Fruit fly (Drosophila melanogaster) whole organism, embryonic: Measurements from ENCODE around the gene Sgsh.
A peak's percentile ranks its signal among the peaks of the same experiment; 100 is the strongest.

Source experiments
- Atf-2 ChIP-seq: fragments of 200-800 bp; sonication (Bioruptor generic); optimal IDR thresholded peaks from 2 replicates; lab custom pipeline; 2016; ENCODE audit warnings: missing biosample characterization, missing genetic modification characterization
- Atf6 ChIP-seq: fragments of 200-800 bp; sonication (Bioruptor generic); IDR thresholded peaks from 2 replicates; pipeline ENCODE4 v1.3.6; 2022; ENCODE audit warnings: missing biosample characterization, missing genetic modification characterization
- B-H2 ChIP-seq: fragments of 200-800 bp; sonication (Bioruptor generic); optimal IDR thresholded peaks from 2 replicates; lab custom pipeline; 2018; ENCODE audit warnings: missing biosample characterization, mild to moderate bottlenecking, missing genetic modification characterization
- Bdp1 ChIP-seq: fragments of 200-800 bp; sonication (Bioruptor generic); optimal IDR thresholded peaks from 3 replicates; lab custom pipeline; 2016; ENCODE audit warnings: missing biosample characterization, missing genetic modification characterization
- CG1024 ChIP-seq: fragments of 200-800 bp; sonication (Bioruptor generic); IDR thresholded peaks from 2 replicates; pipeline ENCODE4 v1.3.6; 2022; ENCODE audit warnings: missing biosample characterization, missing genetic modification characterization
- CG13424 ChIP-seq: fragments of 200-800 bp; sonication (Bioruptor generic); optimal IDR thresholded peaks from 2 replicates; lab custom pipeline; 2019; ENCODE audit warnings: missing biosample characterization, mild to moderate bottlenecking, missing genetic modification characterization, moderate library complexity
- CG13624 ChIP-seq: fragments of 200-800 bp; sonication (Bioruptor generic); optimal IDR thresholded peaks from 2 replicates; lab custom pipeline; 2016; ENCODE audit warnings: missing biosample characterization, missing genetic modification characterization
- CG14965 ChIP-seq: fragments of 200-800 bp; sonication (Bioruptor generic); optimal IDR thresholded peaks from 2 replicates; lab custom pipeline; 2016; ENCODE audit warnings: missing biosample characterization, missing genetic modification characterization, borderline replicate concordance
- CG16813 ChIP-seq: fragments of 200-800 bp; sonication (Bioruptor generic); IDR thresholded peaks from 3 replicates; pipeline ENCODE4 v1.3.6; 2022; ENCODE audit warnings: missing biosample characterization, missing genetic modification characterization; ENCODE audit not compliant: partially characterized antibody
- CG17359 ChIP-seq: fragments of 200-800 bp; sonication (Bioruptor generic); optimal IDR thresholded peaks from 3 replicates; lab custom pipeline; 2018; ENCODE audit warnings: missing biosample characterization, mild to moderate bottlenecking, missing genetic modification characterization, moderate library complexity
- CG17385 ChIP-seq: fragments of 200-800 bp; sonication (Bioruptor generic); optimal IDR thresholded peaks from 3 replicates; lab custom pipeline; 2018; ENCODE audit warnings: missing biosample characterization, mild to moderate bottlenecking, missing genetic modification characterization
- CG17568 ChIP-seq: fragments of 200-800 bp; sonication (Bioruptor generic); optimal IDR thresholded peaks from 2 replicates; lab custom pipeline; 2018; ENCODE audit warnings: missing biosample characterization, mild to moderate bottlenecking, missing genetic modification characterization, moderate library complexity
- CG1832 ChIP-seq: fragments of 200-800 bp; sonication (Bioruptor generic); optimal IDR thresholded peaks from 2 replicates; lab custom pipeline; 2017; ENCODE audit warnings: missing biosample characterization, mild to moderate bottlenecking, missing genetic modification characterization, inconsistent platforms
- CG18764 ChIP-seq: fragments of 200-800 bp; sonication (Bioruptor generic); optimal IDR thresholded peaks from 3 replicates; lab custom pipeline; 2016; ENCODE audit warnings: missing biosample characterization, missing genetic modification characterization
- CG2712 ChIP-seq: fragments of 200-800 bp; optimal IDR thresholded peaks from 3 replicates; lab custom pipeline; 2019; ENCODE audit warnings: missing biosample characterization, mild to moderate bottlenecking, missing genetic modification characterization, moderate library complexity
- CG3163 ChIP-seq: fragments of 200-800 bp; sonication (Bioruptor generic); optimal IDR thresholded peaks from 3 replicates; lab custom pipeline; 2016; ENCODE audit warnings: missing biosample characterization, missing genetic modification characterization
- CG32532 ChIP-seq: fragments of 200-800 bp; sonication (Bioruptor generic); IDR thresholded peaks from 2 replicates; pipeline ENCODE4 v1.3.6; 2022; ENCODE audit warnings: missing biosample characterization, missing genetic modification characterization
- CG32772 ChIP-seq: fragments of 200-800 bp; sonication (Bioruptor generic); IDR thresholded peaks from 2 replicates; pipeline ENCODE4 v1.3.6; 2022; ENCODE audit warnings: missing biosample characterization, missing genetic modification characterization
- CG3281 ChIP-seq: fragments of 200-800 bp; sonication (Bioruptor generic); optimal IDR thresholded peaks from 3 replicates; lab custom pipeline; 2017; ENCODE audit warnings: missing biosample characterization, mild to moderate bottlenecking, missing genetic modification characterization
- CG3838 ChIP-seq: fragments of 200-800 bp; sonication (Bioruptor generic); optimal IDR thresholded peaks from 3 replicates; lab custom pipeline; 2016; ENCODE audit warnings: missing biosample characterization, missing genetic modification characterization
- CG4404 ChIP-seq: fragments of 200-800 bp; sonication (Bioruptor generic); IDR thresholded peaks from 2 replicates; pipeline ENCODE4 v1.3.6; 2022; ENCODE audit warnings: missing biosample characterization, missing genetic modification characterization
- CG8924 ChIP-seq: fragments of 200-800 bp; optimal IDR thresholded peaks from 3 replicates; lab custom pipeline; 2019; ENCODE audit warnings: missing biosample characterization, mild to moderate bottlenecking, missing genetic modification characterization, moderate library complexity
- CG8944 ChIP-seq: fragments of 200-800 bp; sonication (Bioruptor generic); optimal IDR thresholded peaks from 3 replicates; lab custom pipeline; 2016; ENCODE audit warnings: missing biosample characterization, missing genetic modification characterization
- CG9437 ChIP-seq: fragments of 200-800 bp; sonication (Bioruptor generic); optimal IDR thresholded peaks from 2 replicates; lab custom pipeline; 2018; ENCODE audit warnings: missing biosample characterization, mild to moderate bottlenecking, missing genetic modification characterization
- CG9609 ChIP-seq: fragments of 200-800 bp; sonication (Bioruptor generic); optimal IDR thresholded peaks from 3 replicates; lab custom pipeline; 2016; ENCODE audit warnings: missing biosample characterization, missing genetic modification characterization
- Camta ChIP-seq: fragments of 200-800 bp; sonication (Bioruptor generic); optimal IDR thresholded peaks from 2 replicates; lab custom pipeline; 2016; ENCODE audit warnings: missing biosample characterization, missing genetic modification characterization
- Drgx ChIP-seq: fragments of 200-800 bp; sonication (Bioruptor generic); IDR thresholded peaks from 2 replicates; pipeline ENCODE4 v1.3.6; 2022; ENCODE audit warnings: missing biosample characterization, missing genetic modification characterization
- GATAe ChIP-seq: fragments of 200-800 bp; sonication (Bioruptor generic); conservative IDR thresholded peaks from 2 replicates; pipeline ENCODE4 v1.3.6; 2022; ENCODE audit warnings: missing biosample characterization, missing genetic modification characterization
- Hmr ChIP-seq: fragments of 200-800 bp; sonication (Bioruptor generic); optimal IDR thresholded peaks from 3 replicates; lab custom pipeline; 2017; ENCODE audit warnings: mild to moderate bottlenecking, missing biosample characterization, missing genetic modification reagents, missing genetic modification characterization
- Lpt ChIP-seq: fragments of >200 bp; optimal IDR thresholded peaks from 2 replicates; lab custom pipeline; 2018; ENCODE audit warnings: missing biosample characterization, missing genetic modification characterization
- Nf-YB ChIP-seq: fragments of 200-800 bp; sonication (Bioruptor generic); optimal IDR thresholded peaks from 3 replicates; lab custom pipeline; 2019; ENCODE audit warnings: missing biosample characterization, mild to moderate bottlenecking, missing genetic modification characterization, moderate library complexity
- Optix ChIP-seq: fragments of 200-800 bp; sonication (Bioruptor generic); IDR thresholded peaks from 3 replicates; pipeline ENCODE4 v1.3.6; 2022; ENCODE audit warnings: missing biosample characterization, missing genetic modification characterization
- Sox102F ChIP-seq: fragments of 200-800 bp; sonication (Bioruptor generic); optimal IDR thresholded peaks from 2 replicates; lab custom pipeline; 2018; ENCODE audit warnings: missing biosample characterization, mild to moderate bottlenecking, missing genetic modification characterization, moderate library complexity
- Ssrp ChIP-seq: fragments of 200-800 bp; sonication (Bioruptor generic); optimal IDR thresholded peaks from 2 replicates; lab custom pipeline; 2018; ENCODE audit warnings: missing biosample characterization, mild to moderate bottlenecking, missing genetic modification characterization, moderate library complexity
- cg ChIP-seq: fragments of 200-800 bp; sonication (Bioruptor generic); optimal IDR thresholded peaks from 3 replicates; lab custom pipeline; 2019; ENCODE audit warnings: missing biosample characterization, mild to moderate bottlenecking, missing genetic modification characterization, moderate library complexity
- ci ChIP-seq: fragments of 200-800 bp; sonication (Bioruptor generic); IDR thresholded peaks from 3 replicates; pipeline ENCODE4 v1.3.6; 2022; ENCODE audit warnings: missing biosample characterization, missing genetic modification characterization
- disco-r ChIP-seq: fragments of 200-800 bp; sonication (Bioruptor generic); optimal IDR thresholded peaks from 2 replicates; lab custom pipeline; 2016; ENCODE audit warnings: missing biosample characterization, missing genetic modification characterization
- h ChIP-seq: fragments of >200 bp; optimal IDR thresholded peaks from 2 replicates; lab custom pipeline; 2017
- hbn ChIP-seq: fragments of 200-800 bp; sonication (Bioruptor generic); IDR thresholded peaks from 2 replicates; pipeline ENCODE4 v1.3.6; 2022; ENCODE audit warnings: missing biosample characterization, missing genetic modification characterization; ENCODE audit not compliant: partially characterized antibody
- jigr1 ChIP-seq: fragments of 200-800 bp; sonication (Bioruptor generic); IDR thresholded peaks from 3 replicates; pipeline ENCODE4 v1.3.6; 2022; ENCODE audit warnings: missing biosample characterization, missing genetic modification characterization
- nerfin-2 ChIP-seq: fragments of 200-800 bp; sonication (Bioruptor generic); IDR thresholded peaks from 2 replicates; pipeline ENCODE4 v1.3.6; 2022; ENCODE audit warnings: missing biosample characterization, missing genetic modification characterization; ENCODE audit not compliant: partially characterized antibody
- nmo ChIP-seq: fragments of 200-800 bp; sonication (Bioruptor generic); optimal IDR thresholded peaks from 2 replicates; lab custom pipeline; 2018; ENCODE audit warnings: missing biosample characterization, mild to moderate bottlenecking, missing genetic modification characterization, moderate library complexity
- pum ChIP-seq: fragments of 200-800 bp; sonication (Bioruptor generic); optimal IDR thresholded peaks from 2 replicates; lab custom pipeline; 2016; ENCODE audit warnings: missing biosample characterization, missing genetic modification characterization
- salm ChIP-seq: fragments of 200-800 bp; sonication (Bioruptor generic); optimal IDR thresholded peaks from 2 replicates; lab custom pipeline; 2018; ENCODE audit warnings: missing biosample characterization, mild to moderate bottlenecking, missing genetic modification characterization
- shn ChIP-seq: fragments of 200-800 bp; sonication (Bioruptor generic); optimal IDR thresholded peaks from 3 replicates; lab custom pipeline; 2016; ENCODE audit warnings: missing biosample characterization, missing genetic modification characterization
- ssp ChIP-seq: fragments of 200-800 bp; sonication (Bioruptor generic); IDR thresholded peaks from 2 replicates; pipeline ENCODE4 v1.3.6; 2022; ENCODE audit warnings: missing biosample characterization, missing genetic modification characterization
- tna ChIP-seq: fragments of 200-800 bp; sonication (Bioruptor generic); IDR thresholded peaks from 2 replicates; pipeline ENCODE4 v1.3.6; 2022; ENCODE audit warnings: missing biosample characterization, missing genetic modification characterization; ENCODE audit not compliant: partially characterized antibody
- tx ChIP-seq: fragments of 200-800 bp; sonication (Bioruptor generic); optimal IDR thresholded peaks from 2 replicates; lab custom pipeline; 2016; ENCODE audit warnings: missing biosample characterization, missing genetic modification characterization
- vfl ChIP-seq: fragments of 200-800 bp; sonication (Bioruptor generic); optimal IDR thresholded peaks from 2 replicates; lab custom pipeline; 2016; ENCODE audit warnings: missing biosample characterization, missing genetic modification characterization
- zen ChIP-seq: fragments of 200-800 bp; sonication (Bioruptor generic); optimal IDR thresholded peaks from 3 replicates; lab custom pipeline; 2018; ENCODE audit warnings: missing biosample characterization, mild to moderate bottlenecking, missing genetic modification characterization, moderate library complexity
- zen2 ChIP-seq: fragments of 200-800 bp; sonication (Bioruptor generic); IDR thresholded peaks from 3 replicates; pipeline ENCODE4 v1.3.6; 2022; ENCODE audit warnings: missing biosample characterization, missing genetic modification characterization; ENCODE audit not compliant: partially characterized antibody

Gene Sgsh

DNA sequence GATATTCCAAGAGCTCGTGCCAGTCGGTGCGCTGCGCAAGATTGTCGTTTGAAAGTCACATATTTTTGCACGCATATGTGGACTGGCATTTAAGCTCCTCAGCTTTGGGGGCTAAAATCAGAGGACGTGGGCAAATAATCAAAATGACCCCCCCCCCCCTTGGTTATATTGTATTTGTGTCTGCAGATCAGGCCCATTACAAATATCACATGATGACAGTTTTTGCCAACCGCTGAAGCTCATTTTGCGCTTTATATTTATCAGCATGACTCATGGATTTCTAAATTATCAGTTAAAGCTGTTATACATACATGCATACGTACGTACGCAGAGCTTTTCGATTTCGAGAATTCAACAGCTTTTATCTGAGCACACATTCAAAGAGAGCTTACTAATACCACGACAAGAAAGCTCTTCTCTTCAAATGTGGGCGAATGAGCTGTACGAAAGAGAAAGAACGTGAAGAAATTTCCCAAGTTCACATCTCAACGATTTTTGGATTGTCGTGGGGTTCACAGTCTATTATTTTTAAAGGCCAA lies 4.1 kb upstream of the Sgsh start (continued):
- TF ChIP-seq shn (GFP tag; lab: Kevin White, UChicago) (no peak), CG3163 (GFP tag; lab: Kevin White, UChicago) (peak; percentile 75), cg (peak; percentile 90), CG16813 (GFP tag; lab: Robert Waterston, UW) (no peak), B-H2 (GFP tag; lab: Kevin White, UChicago) (peak; percentile 57), ci (no peak), Atf-2 (GFP tag; lab: Kevin White, UChicago) (no peak), CG9437 (GFP tag; lab: Kevin White, UChicago) (no peak), Sox102F (no peak), Hmr (GFP tag; lab: Kevin White, UChicago) (peak; percentile 43), vfl (no peak), CG17568 (GFP tag; lab: Kevin White, UChicago) (peak; percentile 1), CG3281 (GFP tag; lab: Kevin White, UChicago) (peak; percentile 38), GATAe (GFP tag; lab: Robert Waterston, UW) (no peak), zen (tag; lab: Kevin White, UChicago) (no peak), Lpt (GFP tag; lab: Kevin White, UChicago) (no peak), CG32772 (GFP tag; lab: Robert Waterston, UW) (no peak), tna (GFP tag; lab: Robert Waterston, UW) (no peak), nmo (no peak), ssp (GFP tag; lab: Robert Waterston, UW) (no peak), CG2712 (tag; lab: Kevin White, UChicago) (no peak), CG1024 (GFP tag; lab: Robert Waterston, UW) (no peak), jigr1 (no peak), CG14965 (no peak), disco-r (GFP tag; lab: Kevin White, UChicago) (no peak), CG13624 (peak; percentile 25), CG18764 (no peak), CG8924 (tag; lab: Kevin White, UChicago) (no peak), CG17359 (no peak), h (no peak), zen2 (GFP tag; lab: Robert Waterston, UW) (no peak), CG3838 (GFP tag; lab: Kevin White, UChicago) (no peak), salm (no peak), CG1832 (GFP tag; lab: Kevin White, UChicago) (no peak), Ssrp (tag; lab: Kevin White, UChicago) (no peak), CG13424 (tag; lab: Kevin White, UChicago) (no peak), CG32532 (no peak; the same call in 1 of the 2 replicates), hbn (no peak), CG4404 (no peak), Drgx (no peak), CG9609 (GFP tag; lab: Kevin White, UChicago) (no peak), CG17385 (GFP tag; lab: Kevin White, UChicago) (no peak), pum (GFP tag; lab: Kevin White, UChicago) (no peak), CG8944 (GFP tag; lab: Kevin White, UChicago) (no peak), Camta (no peak), Optix (GFP tag; lab: Robert Waterston, UW) (no peak), tx (GFP tag; lab: Kevin White, UChicago) (no peak), Atf6 (GFP tag; lab: Robert Waterston, UW) (peak; percentile 40; the same call in 1 of the 2 replicates), Bdp1 (no peak), nerfin-2 (GFP tag; lab: Robert Waterston, UW) (no peak), Nf-YB (GFP tag; lab: Kevin White, UChicago) (no peak)
